Worm (Caenorhabditis elegans): ENCODE measurements around the gene tram-1.

DNA sequence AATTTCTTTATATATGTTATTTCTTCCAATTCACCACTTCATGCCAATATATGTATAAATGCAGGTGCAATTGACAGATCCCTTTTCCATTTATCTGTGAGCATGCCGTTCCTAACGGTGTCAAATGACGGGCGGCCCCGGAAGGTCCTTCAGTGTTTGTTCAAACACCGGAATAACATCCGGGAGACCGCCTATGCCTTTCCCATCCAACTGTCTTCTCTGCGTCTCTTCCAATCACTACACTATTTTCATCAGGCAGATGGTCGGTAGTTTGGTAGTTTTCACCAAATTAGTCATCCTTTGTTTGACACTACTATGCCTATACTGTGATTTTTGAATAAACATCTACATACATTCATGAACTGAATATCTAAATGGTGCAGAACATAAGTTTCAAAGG lies 30.5 kb downstream of the tram-1 start:
- TF ChIP-seq unc-62 (GFP tag; optimal IDR thresholded peaks at IDR 0.05) (no peak), eor-1 (tag; optimal IDR thresholded peaks at IDR 0.05) (no peak), skn-1 (tag; optimal IDR thresholded peaks at IDR 0.05) (no peak), pqm-1 (tag; optimal IDR thresholded peaks at IDR 0.05) (no peak), pha-4 (tag; optimal IDR thresholded peaks at IDR 0.05) (no peak), nhr-11 (tag; optimal IDR thresholded peaks at IDR 0.05) (no peak), tbx-2 (tag; optimal IDR thresholded peaks at IDR 0.05) (no peak), ceh-82 (tag; optimal IDR thresholded peaks at IDR 0.05) (no peak), ama-1 (optimal IDR thresholded peaks at IDR 0.05) (no peak), elt-1 (tag; optimal IDR thresholded peaks at IDR 0.05) (no peak), ztf-11 (tag; optimal IDR thresholded peaks at IDR 0.05) (no peak), sea-2 (GFP tag; optimal IDR thresholded peaks at IDR 0.05) (no peak), egl-5 (tag; optimal IDR thresholded peaks at IDR 0.05) (no peak), snpc-4 (tag; optimal IDR thresholded peaks at IDR 0.05) (no peak)

Data from whole organism, L3 larva.